Worm (Caenorhabditis elegans) whole organism, early embryonic: ENCODE results near the gene F07A11.4.

Source experiments
- aly-1 ChIP-seq: sonication (generic microtip); optimal IDR thresholded peaks from 2 replicates; lab custom pipeline; 2016; ENCODE audit warnings: missing genetic modification characterization, missing compliant biosample characterization
- ama-1 ChIP-seq: fragments of 150-350 bp; optimal IDR thresholded peaks from 2 replicates; lab custom pipeline; 2014
- ceh-13 ChIP-seq: fragments of 200-800 bp; sonication (Bioruptor generic); optimal IDR thresholded peaks from 2 replicates; lab custom pipeline; 2018; ENCODE audit warnings: mild to moderate bottlenecking, missing genetic modification characterization, missing compliant biosample characterization
- ets-7 ChIP-seq: sonication (generic microtip); optimal IDR thresholded peaks from 2 replicates; lab custom pipeline; 2016; ENCODE audit warnings: missing genotype, missing genetic modification characterization, missing compliant biosample characterization
- flt-1 ChIP-seq: fragments of 200-800 bp; sonication (Bioruptor generic); IDR thresholded peaks from 2 replicates; pipeline ENCODE4 v1.3.6; 2022; ENCODE audit warnings: missing genetic modification characterization, missing compliant biosample characterization
- hmbx-1 ChIP-seq: sonication (generic microtip); optimal IDR thresholded peaks from 2 replicates; lab custom pipeline; 2016; ENCODE audit warnings: mild to moderate bottlenecking, missing genetic modification characterization, missing compliant biosample characterization
- pes-1 ChIP-seq: fragments of 200-800 bp; sonication (Bioruptor generic); IDR thresholded peaks from 2 replicates; pipeline ENCODE4 v1.3.6; 2022; ENCODE audit warnings: missing genetic modification reagents, missing genetic modification characterization, missing compliant biosample characterization
- scrt-1 ChIP-seq: fragments of 200-800 bp; sonication (Bioruptor generic); IDR thresholded peaks from 2 replicates; pipeline ENCODE4 v1.3.6; 2022; ENCODE audit warnings: missing genetic modification characterization, missing compliant biosample characterization
- tra-4 ChIP-seq: sonication (generic microtip); optimal IDR thresholded peaks from 2 replicates; lab custom pipeline; 2017; ENCODE audit warnings: missing genetic modification characterization, missing compliant biosample characterization

ce11 chrII:11556338-11556737 is 44.5 kb upstream of the F07A11.4 start, which contains the start of gene F54D5.17:
- TF ChIP-seq ama-1 (lab: Kevin White, UChicago) (no peak), aly-1 (tag; lab: Kevin White, UChicago) (no peak), ceh-13 (GFP tag; lab: Kevin White, UChicago) (no peak), flt-1 (GFP tag; lab: Robert Waterston, UW) (no peak), hmbx-1 (tag; lab: Kevin White, UChicago) (no peak), ets-7 (tag; lab: Kevin White, UChicago) (no peak), tra-4 (tag; lab: Kevin White, UChicago) (no peak), pes-1 (GFP tag; lab: Robert Waterston, UW) (no peak), scrt-1 (GFP tag; lab: Robert Waterston, UW) (no peak)
